Worm (Caenorhabditis elegans): ENCODE results near the gene ZK105.1.
"Not testable (repeated sequence)": the region's sequence is repeated elsewhere in the genome, so short reads cannot be mapped to it uniquely, and the experiment has no call there.

Gene ZK105.1

DNA sequence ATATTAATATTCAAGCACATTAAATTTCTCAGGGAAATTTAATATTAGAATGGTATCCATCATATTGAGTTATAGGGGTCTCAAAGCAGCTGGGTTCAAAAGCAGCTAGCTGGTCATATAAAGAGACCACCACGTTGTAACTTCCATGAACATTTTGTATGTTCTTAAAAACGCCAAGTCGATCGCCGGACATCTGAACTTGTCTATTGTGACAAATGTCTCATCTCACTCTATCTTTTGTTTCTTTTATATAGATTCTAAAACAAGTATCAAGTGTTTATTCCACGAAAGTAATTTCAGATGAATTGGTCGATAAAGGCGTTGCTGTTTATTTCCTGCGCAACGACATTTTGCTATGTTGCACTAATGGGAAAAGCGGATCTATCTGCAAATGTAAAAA, 16.9 kb upstream of the ZK105.1 start, which contains the start of gene ZK105.3:
ZK105.3 (plus strand) TSS at position 301 of the 400 bp plus-strand sequence.
- TF ChIP-seq unc-42 (tag; optimal IDR thresholded peaks at IDR 0.05) = no peak
- TF ChIP-seq sdc-2 (tag; optimal IDR thresholded peaks at IDR 0.05) = no peak
- TF ChIP-seq ceh-18 (tag; optimal IDR thresholded peaks at IDR 0.05) = no peak

DNA sequence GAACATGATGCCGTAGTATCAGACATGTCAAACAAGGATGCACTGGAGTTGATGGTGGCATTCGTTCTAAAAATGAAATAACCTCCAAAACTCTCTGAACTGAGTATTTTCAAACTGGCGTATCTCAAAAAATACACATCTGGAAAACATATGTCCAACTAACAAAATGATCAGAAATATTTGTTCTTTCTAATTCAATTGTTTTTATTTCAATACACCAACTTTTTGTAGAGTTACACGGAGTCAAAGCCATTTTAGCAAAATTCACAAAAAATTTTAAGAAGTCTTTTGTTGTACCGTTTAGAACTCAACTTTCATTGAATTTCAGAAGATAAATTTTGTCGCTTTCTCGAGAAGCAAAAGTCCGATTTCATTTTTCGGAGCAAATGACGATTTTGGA, 10.3 kb upstream of the ZK105.1 start, which contains the start of gene srsx-40:
srsx-40 (minus strand) TSS at position 101 of the 400 bp plus-strand sequence.
- not testable (repeated sequence) for TF ChIP-seq pax-1, lin-11, pros-1 (tag; optimal IDR thresholded peaks at IDR 0.05)

DNA sequence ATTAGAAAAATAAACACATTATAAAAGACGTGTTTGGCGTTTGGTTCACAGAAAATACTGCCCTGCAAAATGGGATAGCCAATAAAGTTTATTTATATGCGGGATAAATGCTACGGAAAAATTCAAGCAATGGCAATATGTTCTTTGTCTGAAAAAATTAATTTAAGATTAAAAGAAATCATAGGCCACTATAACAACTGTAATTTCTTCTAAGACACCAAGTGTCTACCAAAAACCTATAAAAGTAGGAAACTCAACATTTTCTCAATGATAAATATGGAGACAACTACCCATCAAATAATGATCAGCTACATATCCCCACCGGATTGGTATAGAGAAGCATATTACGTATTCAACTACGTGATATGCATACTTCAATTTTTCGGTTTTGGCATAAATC, 8.5 kb upstream of the ZK105.1 start, which contains the start of gene srw-3:
srw-3 (plus strand) TSS at position 301 of the 400 bp plus-strand sequence.
- TF ChIP-seq pax-1 (tag; optimal IDR thresholded peaks at IDR 0.05) (no peak), hlh-15 (tag; optimal IDR thresholded peaks at IDR 0.05) (no peak), ceh-34 (tag; optimal IDR thresholded peaks at IDR 0.05) (no peak), lin-11 (tag; optimal IDR thresholded peaks at IDR 0.05) (no peak), T23F11.4 (GFP tag; optimal IDR thresholded peaks at IDR 0.05) (no peak), sdc-2 (tag; optimal IDR thresholded peaks at IDR 0.05) (no peak), ceh-48 (tag; optimal IDR thresholded peaks at IDR 0.05) (no peak), K09A11.1 (tag; optimal IDR thresholded peaks at IDR 0.05; ENCODE audit: insufficient read depth) (no peak), hlh-6 (tag; optimal IDR thresholded peaks at IDR 0.05) (no peak), tbx-7 (tag; optimal IDR thresholded peaks at IDR 0.05) (no peak), ahr-1 (tag; optimal IDR thresholded peaks at IDR 0.05) (no peak), che-1 (tag; optimal IDR thresholded peaks at IDR 0.05) (no peak), ceh-22 (tag; optimal IDR thresholded peaks at IDR 0.05) (no peak), dve-1 (tag; optimal IDR thresholded peaks at IDR 0.05) (no peak), fkh-6 (tag; optimal IDR thresholded peaks at IDR 0.05) (no peak), hlh-30 (tag; optimal IDR thresholded peaks at IDR 0.05; ENCODE audit: insufficient read depth) (no peak), ceh-45 (GFP tag; IDR thresholded peaks at IDR 0.05) (no peak)

DNA sequence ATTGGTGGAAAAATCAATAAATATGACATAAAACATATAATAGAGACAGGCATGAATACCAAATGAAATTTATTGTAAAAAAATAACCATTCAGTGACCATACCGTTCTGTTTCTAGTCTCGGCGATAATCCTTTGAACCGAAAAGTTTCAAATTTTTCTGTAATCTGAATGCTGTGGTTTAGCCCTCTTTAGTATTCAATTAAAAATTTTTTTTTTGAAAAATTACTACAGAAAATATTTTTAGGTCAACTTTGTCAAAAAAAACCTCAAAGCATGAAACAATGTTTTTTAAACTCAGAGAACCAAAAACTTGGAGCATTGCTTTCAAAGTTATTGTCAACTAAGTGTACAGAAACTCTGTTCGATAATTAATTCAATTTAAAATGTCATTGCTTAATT, 5.3 kb upstream of the ZK105.1 start, which contains the start of gene ZK105.11:
ZK105.11 (minus strand) TSS at position 101 of the 400 bp plus-strand sequence.
- TF ChIP-seq ets-4 (tag; optimal IDR thresholded peaks at IDR 0.05) = no peak
- TF ChIP-seq T23F11.4 (GFP tag; optimal IDR thresholded peaks at IDR 0.05) = no peak
- no peak for TF ChIP-seq mec-3 (tag; optimal IDR thresholded peaks at IDR 0.05; ENCODE audit: borderline replicate concordance)
- TF ChIP-seq hlh-6 (tag; optimal IDR thresholded peaks at IDR 0.05) = no peak
- TF ChIP-seq sdc-2 (tag; optimal IDR thresholded peaks at IDR 0.05) = no peak
- no peak for TF ChIP-seq ceh-30 (tag; optimal IDR thresholded peaks at IDR 0.05)
- TF ChIP-seq ceh-34 (tag; optimal IDR thresholded peaks at IDR 0.05) = no peak
- TF ChIP-seq pros-1 (tag; optimal IDR thresholded peaks at IDR 0.05) = no peak
- no peak for TF ChIP-seq C38D4.7 (GFP tag; optimal IDR thresholded peaks at IDR 0.05)
- no peak for TF ChIP-seq sox-2 (GFP tag; IDR thresholded peaks at IDR 0.05)
- no peak for TF ChIP-seq ceh-19 (GFP tag; optimal IDR thresholded peaks at IDR 0.05)
- TF ChIP-seq C08G9.2 (tag; optimal IDR thresholded peaks at IDR 0.05) = no peak
- no peak for TF ChIP-seq ceh-14 (tag; optimal IDR thresholded peaks at IDR 0.05)

DNA sequence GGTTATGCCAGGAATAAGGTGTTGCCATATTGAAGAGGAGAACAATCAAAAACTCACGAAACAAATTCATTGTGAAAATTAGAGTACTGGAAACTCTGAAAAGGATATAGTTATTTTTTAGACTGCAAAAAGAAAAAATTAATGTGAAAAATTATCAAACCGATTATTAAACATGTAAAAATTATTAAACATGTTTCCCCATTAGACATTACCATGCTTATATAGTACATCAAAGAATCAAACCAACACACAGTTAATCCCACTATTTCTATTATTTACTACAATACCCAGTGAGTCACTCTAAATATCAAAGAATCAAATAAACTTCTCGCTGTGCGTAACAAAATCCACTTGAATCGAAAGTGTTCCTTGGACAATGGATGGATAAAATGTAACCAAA, 719 bp upstream of the ZK105.1 start, which contains the start of gene ZK105.13:
ZK105.13 (minus strand) TSS at position 101 of the 400 bp plus-strand sequence.
- TF ChIP-seq ceh-30 (tag; optimal IDR thresholded peaks at IDR 0.05) = no peak
- no peak for TF ChIP-seq mec-3 (tag; optimal IDR thresholded peaks at IDR 0.05; ENCODE audit: borderline replicate concordance)
- no peak for TF ChIP-seq dmd-4 (tag; optimal IDR thresholded peaks at IDR 0.05; ENCODE audit: borderline replicate concordance)
- no peak for TF ChIP-seq hlh-30 (tag; optimal IDR thresholded peaks at IDR 0.05; ENCODE audit: insufficient read depth)
- no peak for TF ChIP-seq zip-5 (tag; optimal IDR thresholded peaks at IDR 0.05)
- TF ChIP-seq ceh-48 (tag; optimal IDR thresholded peaks at IDR 0.05) = no peak

DNA sequence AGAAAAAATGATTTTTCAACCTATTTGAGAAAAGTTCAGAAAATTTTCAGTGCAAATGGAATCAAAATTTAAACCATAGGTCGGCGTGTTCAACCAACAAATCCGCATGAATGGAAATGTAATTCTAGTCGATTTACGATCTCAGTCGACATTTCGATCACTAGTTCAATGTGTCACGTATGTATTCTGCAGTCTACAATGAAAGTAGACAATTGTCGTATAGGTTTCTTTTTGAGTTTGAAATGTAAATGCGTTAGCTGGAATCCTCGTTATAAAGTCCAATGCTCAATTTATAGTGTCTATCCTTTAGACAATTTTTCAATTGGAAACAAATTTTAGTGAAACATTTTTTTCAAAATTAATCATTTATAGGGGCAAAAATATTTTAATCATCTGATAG, 2.2 kb downstream of the ZK105.1 start, which contains the start of gene ZK105.12:
ZK105.12 (minus strand) TSS at position 101 of the 400 bp plus-strand sequence.
- no peak for TF ChIP-seq ref-2 (tag; optimal IDR thresholded peaks at IDR 0.05)
- no peak for TF ChIP-seq lim-6 (tag; optimal IDR thresholded peaks at IDR 0.05)
- no peak for TF ChIP-seq rnt-1 (tag; optimal IDR thresholded peaks at IDR 0.05)
- TF ChIP-seq ceh-2 (tag; optimal IDR thresholded peaks at IDR 0.05) = no peak
- TF ChIP-seq K02D7.2 (tag; optimal IDR thresholded peaks at IDR 0.05) = no peak
- no peak for TF ChIP-seq ceh-19 (GFP tag; optimal IDR thresholded peaks at IDR 0.05)
- TF ChIP-seq che-1 (tag; optimal IDR thresholded peaks at IDR 0.05) = no peak
- no peak for TF ChIP-seq hlh-15 (tag; optimal IDR thresholded peaks at IDR 0.05)
- no peak for TF ChIP-seq pat-9 (tag; optimal IDR thresholded peaks at IDR 0.05)
- no peak for TF ChIP-seq dve-1 (tag; optimal IDR thresholded peaks at IDR 0.05)
- no peak for TF ChIP-seq madf-2 (tag; optimal IDR thresholded peaks at IDR 0.05)
- no peak for TF ChIP-seq ceh-24 (tag; optimal IDR thresholded peaks at IDR 0.05)
- TF ChIP-seq unc-42 (tag; optimal IDR thresholded peaks at IDR 0.05) = no peak
- no peak for TF ChIP-seq ets-4 (tag; optimal IDR thresholded peaks at IDR 0.05)
- no peak for TF ChIP-seq pqm-1 (tag; optimal IDR thresholded peaks at IDR 0.05)
- TF ChIP-seq gmeb-2 (tag; optimal IDR thresholded peaks at IDR 0.05) = no peak
- TF ChIP-seq nfya-1 (tag; optimal IDR thresholded peaks at IDR 0.05) = no peak
